Worm (Caenorhabditis elegans) whole organism, L4 larva: ENCODE results near the gene scl-17.

ENCODE experiments used
- ceh-62 ChIP-seq: sonication (generic microtip); optimal IDR thresholded peaks from 2 replicates; lab custom pipeline; 2017; ENCODE audit warnings: missing biosample characterization, missing genetic modification characterization
- daf-16 ChIP-seq, 3 experiments: sonication (generic microtip); optimal IDR thresholded peaks; 2 replicates each; lab custom pipeline; 2016 to 2017; ENCODE audit warnings: missing genetic modification characterization in 3 of 3, missing genetic modification reagents in 3 of 3, mild to moderate bottlenecking in 2 of 3, missing compliant biosample characterization in 2 of 3, missing biosample characterization in 1 of 3, moderate library complexity in 1 of 3
- egl-27 ChIP-seq: sonication (generic microtip); optimal IDR thresholded peaks from 3 replicates; lab custom pipeline; 2017; ENCODE audit warnings: missing biosample characterization, missing genetic modification reagents, missing genetic modification characterization
- fos-1 ChIP-seq: fragments of 150-350 bp; optimal IDR thresholded peaks from 2 replicates; lab custom pipeline; 2014; ENCODE audit warnings: missing biosample characterization, missing genetic modification characterization
- mxl-3 ChIP-seq: fragments of 200-800 bp; sonication (Bioruptor generic); optimal IDR thresholded peaks from 2 replicates; lab custom pipeline; 2018; ENCODE audit warnings: mild to moderate bottlenecking, missing genetic modification characterization, missing compliant biosample characterization
- nhr-76 ChIP-seq: fragments of 150-350 bp; optimal IDR thresholded peaks from 2 replicates; lab custom pipeline; 2014; ENCODE audit warnings: missing biosample characterization, missing genetic modification characterization
- nhr-77 ChIP-seq: fragments of 150-350 bp; optimal IDR thresholded peaks from 2 replicates; lab custom pipeline; 2014; ENCODE audit warnings: missing biosample characterization, missing genetic modification characterization
- set-16 ChIP-seq: fragments of 200-800 bp; sonication (Bioruptor generic); IDR thresholded peaks from 2 replicates; pipeline ENCODE4 v1.3.6; 2022; ENCODE audit warnings: missing genetic modification reagents, missing genetic modification characterization, missing compliant biosample characterization

DNA sequence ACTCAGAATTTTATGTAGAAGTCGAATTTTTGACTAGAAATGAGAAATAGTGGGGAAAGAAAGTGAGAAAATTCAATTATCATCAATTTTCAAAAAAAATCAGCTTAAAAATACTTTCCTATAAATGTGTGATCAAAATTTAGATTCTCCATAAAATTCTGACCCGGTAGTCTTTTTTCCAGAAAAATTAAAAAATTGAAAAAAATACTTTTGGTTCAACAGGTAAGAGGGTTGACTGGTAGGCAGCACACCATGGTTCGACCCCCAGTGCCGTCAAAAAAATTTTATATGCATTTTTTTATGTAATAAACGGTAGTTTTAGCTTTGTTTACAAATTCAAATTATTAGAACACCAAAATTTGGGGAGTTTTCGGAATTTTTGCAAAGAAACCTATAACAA, 32.3 kb downstream of the scl-17 start:
- TF ChIP-seq mxl-3 (GFP tag; lab: Kevin White, UChicago): no peak
- no peak for TF ChIP-seq daf-16 (GFP tag; optimal IDR thresholded peaks at IDR 0.05; lab: Kevin White, UChicago)
- TF ChIP-seq daf-16 (tag; optimal IDR thresholded peaks at IDR 0.05; lab: Kevin White, UChicago): no peak
- no peak for TF ChIP-seq egl-27 (tag; lab: Kevin White, UChicago)
- no peak for TF ChIP-seq nhr-77 (tag; lab: Kevin White, UChicago)
- no peak for TF ChIP-seq set-16 (GFP tag; lab: Robert Waterston, UW)
- TF ChIP-seq nhr-76: no peak
- no peak for TF ChIP-seq ceh-62 (tag; lab: Kevin White, UChicago)
- TF ChIP-seq fos-1 (tag; lab: Kevin White, UChicago): no peak
